Fruit fly (Drosophila melanogaster) whole organism, pupa: ENCODE measurements around the gene CG14947.

Experiments used
- CG10348 ChIP-seq: fragments of 200-800 bp; sonication (Bioruptor generic); IDR thresholded peaks from 2 replicates; pipeline ENCODE4 v1.3.6; 2022; ENCODE audit warnings: missing biosample characterization, missing genetic modification characterization
- CG14655 ChIP-seq: fragments of 200-800 bp; sonication (Bioruptor generic); optimal IDR thresholded peaks from 3 replicates; lab custom pipeline; 2017; ENCODE audit warnings: mild to moderate bottlenecking, missing biosample characterization, missing genetic modification reagents, missing genetic modification characterization
- CG32121 ChIP-seq: fragments of 200-800 bp; sonication (Bioruptor generic); IDR thresholded peaks from 2 replicates; pipeline ENCODE4 v1.3.6; 2022; ENCODE audit warnings: missing biosample characterization, missing genetic modification characterization
- CG34367 ChIP-seq: fragments of 200-800 bp; sonication (Bioruptor generic); optimal IDR thresholded peaks from 2 replicates; lab custom pipeline; 2018; ENCODE audit warnings: missing biosample characterization, mild to moderate bottlenecking, missing genetic modification characterization
- CG4496 ChIP-seq: fragments of 200-800 bp; sonication (Bioruptor generic); IDR thresholded peaks from 3 replicates; pipeline ENCODE4 v1.3.6; 2022; ENCODE audit warnings: missing biosample characterization, missing genetic modification characterization
- CG8159 ChIP-seq: fragments of 200-800 bp; sonication (Bioruptor generic); optimal IDR thresholded peaks from 3 replicates; lab custom pipeline; 2018; ENCODE audit warnings: missing biosample characterization, mild to moderate bottlenecking, missing genetic modification characterization, moderate library complexity
- CG8301 ChIP-seq: fragments of 200-800 bp; sonication (Bioruptor generic); optimal IDR thresholded peaks from 2 replicates; lab custom pipeline; 2018; ENCODE audit warnings: missing biosample characterization, mild to moderate bottlenecking, missing genetic modification characterization
- D1 ChIP-seq: fragments of 200-800 bp; sonication (Bioruptor generic); optimal IDR thresholded peaks from 2 replicates; lab custom pipeline; 2018; ENCODE audit warnings: missing biosample characterization, mild to moderate bottlenecking, missing genetic modification characterization, moderate library complexity
- Ets98B ChIP-seq: fragments of 200-800 bp; sonication (Bioruptor generic); IDR thresholded peaks from 2 replicates; pipeline ENCODE4 v1.3.6; 2022; ENCODE audit warnings: missing biosample characterization, missing genetic modification characterization
- Snoo ChIP-seq: fragments of 200-800 bp; sonication (Bioruptor generic); optimal IDR thresholded peaks from 3 replicates; lab custom pipeline; 2017; ENCODE audit warnings: missing biosample characterization, mild to moderate bottlenecking, missing genetic modification characterization, inconsistent platforms
- fd96Ca ChIP-seq: fragments of 200-800 bp; sonication (Bioruptor generic); IDR thresholded peaks from 3 replicates; pipeline ENCODE4 v1.3.6; 2022; ENCODE audit warnings: missing biosample characterization, missing genetic modification characterization

- TF ChIP-seq CG14655 (GFP tag; lab: Kevin White, UChicago), result peak; percentile 80
- TF ChIP-seq D1, result peak; percentile 53
- peak; percentile 88 for TF ChIP-seq CG8159
- TF ChIP-seq Ets98B (GFP tag; lab: Robert Waterston, UW), result peak; percentile 89
- peak; percentile 72 for TF ChIP-seq CG8301 (tag; lab: Kevin White, UChicago)
- TF ChIP-seq fd96Ca, result peak; percentile 86
- TF ChIP-seq CG10348 (GFP tag; lab: Robert Waterston, UW), result no peak
- TF ChIP-seq Snoo, result peak; percentile 92
- TF ChIP-seq CG34367 (tag; lab: Kevin White, UChicago), result peak; percentile 73
- TF ChIP-seq CG4496 (GFP tag; lab: Robert Waterston, UW), result peak; percentile 92
- TF ChIP-seq CG32121 (GFP tag; lab: Robert Waterston, UW), result peak; percentile 86
Observed at dm6 chr2L:12045941-12046855, 29.7 kb upstream of the CG14947 start, which contains the start of gene CG6770.
